Fruit fly (Drosophila melanogaster) whole organism, embryonic: ENCODE measurements around the gene blp.

Source experiments
- Ada2b ChIP-seq: fragments of 200-800 bp; sonication (Bioruptor generic); IDR thresholded peaks from 2 replicates; pipeline ENCODE4 v1.3.6; 2022; ENCODE audit warnings: missing biosample characterization, missing genetic modification characterization
- Asciz ChIP-seq: fragments of 200-800 bp; sonication (Bioruptor generic); optimal IDR thresholded peaks from 2 replicates; lab custom pipeline; 2017; ENCODE audit warnings: missing biosample characterization, mild to moderate bottlenecking, missing genetic modification characterization, missing genetic modification reagents
- Awh ChIP-seq: fragments of 200-800 bp; sonication (Bioruptor generic); IDR thresholded peaks from 2 replicates; pipeline ENCODE4, ENCODE4 v1.3.6; 2022; ENCODE audit warnings: missing biosample characterization, missing genetic modification characterization
- CG10267 ChIP-seq: fragments of 200-800 bp; sonication (Bioruptor generic); optimal IDR thresholded peaks from 2 replicates; lab custom pipeline; 2018; ENCODE audit warnings: missing biosample characterization, mild to moderate bottlenecking, missing genetic modification characterization, moderate library complexity
- CG12071 ChIP-seq: fragments of 200-800 bp; sonication (Bioruptor generic); optimal IDR thresholded peaks from 3 replicates; lab custom pipeline; 2018; ENCODE audit warnings: missing biosample characterization, mild to moderate bottlenecking, missing genetic modification characterization
- CG13624 ChIP-seq: fragments of 200-800 bp; sonication (Bioruptor generic); optimal IDR thresholded peaks from 2 replicates; lab custom pipeline; 2016; ENCODE audit warnings: missing biosample characterization, missing genetic modification characterization
- CG15601 ChIP-seq: fragments of 200-800 bp; sonication (Bioruptor generic); optimal IDR thresholded peaks from 3 replicates; lab custom pipeline; 2019; ENCODE audit warnings: missing biosample characterization, mild to moderate bottlenecking, missing genetic modification characterization, moderate library complexity
- CG17912 ChIP-seq: fragments of 200-800 bp; sonication (Bioruptor generic); optimal IDR thresholded peaks from 2 replicates; lab custom pipeline; 2018; ENCODE audit warnings: missing biosample characterization, mild to moderate bottlenecking, missing genetic modification characterization
- CG2202 ChIP-seq: fragments of 200-800 bp; sonication (Bioruptor generic); optimal IDR thresholded peaks from 2 replicates; lab custom pipeline; 2018; ENCODE audit warnings: missing biosample characterization, mild to moderate bottlenecking, missing genetic modification characterization
- CG32532 ChIP-seq: fragments of 200-800 bp; sonication (Bioruptor generic); IDR thresholded peaks from 2 replicates; pipeline ENCODE4 v1.3.6; 2022; ENCODE audit warnings: missing biosample characterization, missing genetic modification characterization
- CG34422 ChIP-seq: fragments of 200-800 bp; sonication (Bioruptor generic); IDR thresholded peaks from 3 replicates; pipeline ENCODE4 v1.3.6; 2022; ENCODE audit warnings: missing biosample characterization, missing genetic modification characterization
- CG6272 ChIP-seq: fragments of 200-800 bp; sonication (Bioruptor generic); IDR thresholded peaks from 2 replicates; pipeline ENCODE4 v1.3.6; 2022; ENCODE audit warnings: missing biosample characterization, missing genetic modification characterization
- CG6683 ChIP-seq: fragments of 200-800 bp; sonication (Bioruptor generic); optimal IDR thresholded peaks from 2 replicates; lab custom pipeline; 2017; ENCODE audit warnings: missing biosample characterization, mild to moderate bottlenecking, missing genetic modification characterization, missing genetic modification reagents
- CG6689 ChIP-seq: fragments of 200-800 bp; sonication (Bioruptor generic); IDR thresholded peaks from 2 replicates; pipeline ENCODE4 v1.3.6; 2022; ENCODE audit warnings: missing biosample characterization, missing genetic modification characterization
- CG6791 ChIP-seq: fragments of 200-800 bp; sonication (Bioruptor generic); IDR thresholded peaks from 3 replicates; pipeline ENCODE4 v1.3.6; 2022; ENCODE audit warnings: missing biosample characterization, missing genetic modification characterization; ENCODE audit not compliant: partially characterized antibody
- CG7987 ChIP-seq: fragments of 200-800 bp; sonication (Bioruptor generic); optimal IDR thresholded peaks from 2 replicates; lab custom pipeline; 2018; ENCODE audit warnings: missing biosample characterization, mild to moderate bottlenecking, missing genetic modification characterization, moderate library complexity
- CG8089 ChIP-seq: fragments of 200-800 bp; sonication (Bioruptor generic); optimal IDR thresholded peaks from 3 replicates; lab custom pipeline; 2016; ENCODE audit warnings: missing biosample characterization, missing genetic modification characterization
- CG8290 ChIP-seq, 3 experiments: fragments of 200-800 bp; sonication (Bioruptor generic); optimal IDR thresholded peaks; 2 replicates each; lab custom pipeline; 2016 to 2019; ENCODE audit warnings: missing biosample characterization in 3 of 3, missing genetic modification characterization in 3 of 3, mild to moderate bottlenecking in 2 of 3, moderate library complexity in 1 of 3
- CG9609 ChIP-seq: fragments of 200-800 bp; sonication (Bioruptor generic); optimal IDR thresholded peaks from 3 replicates; lab custom pipeline; 2016; ENCODE audit warnings: missing biosample characterization, missing genetic modification characterization
- CG9727 ChIP-seq: fragments of 200-800 bp; sonication (Bioruptor generic); optimal IDR thresholded peaks from 3 replicates; lab custom pipeline; 2017; ENCODE audit warnings: missing biosample characterization, mild to moderate bottlenecking, missing genetic modification characterization
- CG9932 ChIP-seq: fragments of 200-800 bp; sonication (Bioruptor generic); IDR thresholded peaks from 2 replicates; pipeline ENCODE4 v1.3.6; 2022; ENCODE audit warnings: missing biosample characterization, missing genetic modification characterization
- D ChIP-seq, 2 experiments: fragments of 200-800 bp in 1 of 2; fragments of >200 bp in 1 of 2; sonication (Bioruptor generic) in 1 of 2; optimal IDR thresholded peaks; 2 replicates in 1 of 2; 3 replicates in 1 of 2; lab custom pipeline; 2017; ENCODE audit warnings: mild to moderate bottlenecking in 1 of 2, missing biosample characterization in 1 of 2, missing genetic modification characterization in 1 of 2, missing genetic modification reagents in 1 of 2
- Dad ChIP-seq: fragments of 200-800 bp; sonication (Bioruptor generic); optimal IDR thresholded peaks from 3 replicates; lab custom pipeline; 2016; ENCODE audit warnings: missing biosample characterization, missing genetic modification characterization
- Dek ChIP-seq: fragments of 200-800 bp; sonication (Bioruptor generic); optimal IDR thresholded peaks from 3 replicates; lab custom pipeline; 2019; ENCODE audit warnings: missing biosample characterization, mild to moderate bottlenecking, missing genetic modification characterization, moderate library complexity
- ERR ChIP-seq: fragments of 200-800 bp; sonication (Bioruptor generic); optimal IDR thresholded peaks from 2 replicates; lab custom pipeline; 2016; ENCODE audit warnings: missing biosample characterization, missing genetic modification characterization
- Eip74EF ChIP-seq, 2 experiments: fragments of 200-800 bp in 1 of 2; fragments of >200 bp in 1 of 2; sonication (Bioruptor generic) in 1 of 2; optimal IDR thresholded peaks; 2 replicates each; lab custom pipeline; 2017 to 2019; ENCODE audit warnings: missing biosample characterization in 2 of 2, missing genetic modification characterization in 2 of 2, mild to moderate bottlenecking in 1 of 2, moderate library complexity in 1 of 2
- Fer1 ChIP-seq: fragments of 200-800 bp; sonication (Bioruptor generic); optimal IDR thresholded peaks from 2 replicates; lab custom pipeline; 2017; ENCODE audit warnings: missing biosample characterization, mild to moderate bottlenecking, missing genetic modification characterization
- HLH4C ChIP-seq: fragments of 200-800 bp; sonication (Bioruptor generic); IDR thresholded peaks from 3 replicates; pipeline ENCODE4 v1.3.6; 2022; ENCODE audit warnings: missing biosample characterization, missing genetic modification characterization; ENCODE audit not compliant: partially characterized antibody
- HmgZ ChIP-seq: fragments of 200-800 bp; sonication (Bioruptor generic); optimal IDR thresholded peaks from 2 replicates; lab custom pipeline; 2018; ENCODE audit warnings: missing biosample characterization, mild to moderate bottlenecking, missing genetic modification characterization
- Lim3 ChIP-seq: fragments of 200-800 bp; sonication (Bioruptor generic); IDR thresholded peaks from 2 replicates; pipeline ENCODE4 v1.3.6; 2022; ENCODE audit warnings: missing biosample characterization, missing genetic modification characterization
- MESR4 ChIP-seq: fragments of 200-800 bp; sonication (Bioruptor generic); optimal IDR thresholded peaks from 2 replicates; lab custom pipeline; 2018; ENCODE audit warnings: missing biosample characterization, mild to moderate bottlenecking, missing genetic modification characterization, moderate library complexity
- Med ChIP-seq: fragments of 200-800 bp; sonication (Bioruptor generic); peaks from one replicate; lab custom pipeline; 2016; ENCODE audit warnings: missing biosample characterization, missing genetic modification characterization, mild to moderate bottlenecking, inconsistent platforms, moderate library complexity
- Myb ChIP-seq: fragments of 200-800 bp; sonication (Bioruptor generic); optimal IDR thresholded peaks from 2 replicates; lab custom pipeline; 2016; ENCODE audit warnings: missing biosample characterization, missing genetic modification characterization
- NK7.1 ChIP-seq: fragments of 200-800 bp; sonication (Bioruptor generic); optimal IDR thresholded peaks from 3 replicates; lab custom pipeline; 2016; ENCODE audit warnings: missing biosample characterization, missing genetic modification characterization
- Scr ChIP-seq: fragments of 200-800 bp; sonication (Bioruptor generic); IDR thresholded peaks from 2 replicates; pipeline ENCODE4 v1.3.6; 2022; ENCODE audit warnings: missing biosample characterization, missing genetic modification characterization; ENCODE audit not compliant: partially characterized antibody
- Sin3A ChIP-seq: fragments of >200 bp; optimal IDR thresholded peaks from 2 replicates; lab custom pipeline; 2018
- Ssrp ChIP-seq: fragments of 200-800 bp; sonication (Bioruptor generic); optimal IDR thresholded peaks from 2 replicates; lab custom pipeline; 2018; ENCODE audit warnings: missing biosample characterization, mild to moderate bottlenecking, missing genetic modification characterization, moderate library complexity
- Tbp ChIP-seq: fragments of >200 bp; optimal IDR thresholded peaks from 2 replicates; lab custom pipeline; 2018; ENCODE audit warnings: missing biosample characterization, missing genetic modification characterization
- az2 ChIP-seq: fragments of 200-800 bp; sonication (Bioruptor generic); optimal IDR thresholded peaks from 3 replicates; lab custom pipeline; 2016; ENCODE audit warnings: missing biosample characterization, missing genetic modification characterization
- corto ChIP-seq: fragments of 200-800 bp; sonication (Bioruptor generic); optimal IDR thresholded peaks from 2 replicates; lab custom pipeline; 2016; ENCODE audit warnings: missing biosample characterization, mild to moderate bottlenecking, missing genetic modification characterization, moderate library complexity
- dmrt99B ChIP-seq: fragments of 200-800 bp; sonication (Bioruptor generic); optimal IDR thresholded peaks from 2 replicates; lab custom pipeline; 2018; ENCODE audit warnings: missing biosample characterization, mild to moderate bottlenecking, missing genetic modification characterization, moderate library complexity
- dysf ChIP-seq: fragments of 200-800 bp; sonication (Bioruptor generic); IDR thresholded peaks from 3 replicates; pipeline ENCODE4 v1.3.6; 2022; ENCODE audit warnings: missing biosample characterization, missing genetic modification characterization
- gcm ChIP-seq: fragments of 200-800 bp; sonication (Bioruptor generic); optimal IDR thresholded peaks from 2 replicates; lab custom pipeline; 2019; ENCODE audit warnings: missing biosample characterization, mild to moderate bottlenecking, missing genetic modification characterization, moderate library complexity
- gcm2 ChIP-seq: fragments of 200-800 bp; sonication (Bioruptor generic); optimal IDR thresholded peaks from 2 replicates; lab custom pipeline; 2016; ENCODE audit warnings: missing biosample characterization, missing genetic modification characterization
- hb ChIP-seq: fragments of 200-800 bp; sonication (Bioruptor generic); IDR thresholded peaks from 3 replicates; pipeline ENCODE4 v1.3.6; 2022; ENCODE audit warnings: missing biosample characterization, missing genetic modification characterization; ENCODE audit not compliant: partially characterized antibody
- lbe ChIP-seq: fragments of 200-800 bp; sonication (Bioruptor generic); optimal IDR thresholded peaks from 2 replicates; lab custom pipeline; 2016; ENCODE audit warnings: missing biosample characterization, mild to moderate bottlenecking, missing genetic modification characterization
- phol ChIP-seq: fragments of 200-800 bp; sonication (Bioruptor generic); optimal IDR thresholded peaks from 3 replicates; lab custom pipeline; 2018; ENCODE audit warnings: missing biosample characterization, mild to moderate bottlenecking, missing genetic modification characterization, moderate library complexity
- tin ChIP-seq: fragments of 200-800 bp; sonication (Bioruptor generic); optimal IDR thresholded peaks from 3 replicates; lab custom pipeline; 2016; ENCODE audit warnings: missing biosample characterization, missing genetic modification characterization
- zen ChIP-seq: fragments of 200-800 bp; sonication (Bioruptor generic); optimal IDR thresholded peaks from 3 replicates; lab custom pipeline; 2018; ENCODE audit warnings: missing biosample characterization, mild to moderate bottlenecking, missing genetic modification characterization, moderate library complexity

blp gene

DNA sequence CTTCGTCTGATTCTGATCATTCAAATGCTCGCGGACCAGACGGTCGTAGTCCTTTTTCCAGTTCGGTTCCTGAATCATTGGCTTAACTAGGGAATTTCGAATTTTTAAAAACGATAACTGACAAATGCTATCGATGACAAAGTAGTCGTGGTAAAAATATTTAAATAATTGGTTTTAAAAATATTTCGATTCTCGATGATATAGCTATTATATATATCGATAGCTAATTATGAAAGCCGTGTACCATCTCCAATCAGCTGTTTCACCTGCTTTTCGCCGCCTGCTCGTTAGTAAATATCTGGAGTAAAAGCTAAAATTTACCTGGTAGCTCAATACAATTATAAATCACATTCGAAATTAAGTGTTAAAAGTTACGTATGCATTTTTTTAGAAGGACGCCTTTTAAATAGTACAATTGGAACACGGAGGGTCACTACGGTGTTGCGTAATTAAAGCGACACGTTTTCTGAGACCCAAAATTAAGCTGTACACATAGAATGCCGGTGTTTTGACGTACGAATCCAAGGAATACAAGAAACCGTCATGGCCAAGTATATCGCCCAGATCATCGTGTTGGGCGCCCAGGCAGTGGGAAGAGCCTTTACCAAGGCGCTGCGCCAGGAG is at the start of gene blp, which contains the start of gene CG5478:
Gene blp (plus strand): TSS at position 239 of the 624 bp plus-strand sequence.
Gene CG5478 (minus strand): TSS at position 126 of the 624 bp plus-strand sequence.
- TF ChIP-seq phol (tag; lab: Kevin White, UChicago): peak; percentile 2
- TF ChIP-seq CG8290 (GFP tag; optimal IDR thresholded peaks at IDR 0.05; lab: Kevin White, UChicago): no peak
- TF ChIP-seq CG8290 (tag; optimal IDR thresholded peaks at IDR 0.05; lab: Kevin White, UChicago): no peak
- no peak for TF ChIP-seq CG2202 (tag; lab: Kevin White, UChicago)
- no peak for TF ChIP-seq corto (GFP tag; lab: Kevin White, UChicago)
- peak; percentile 87 for TF ChIP-seq Scr (GFP tag; lab: Robert Waterston, UW)
- TF ChIP-seq CG34422 (GFP tag; lab: Robert Waterston, UW): peak; percentile 34; the same call in 1 of the 3 replicates
- no peak for TF ChIP-seq dysf (GFP tag; lab: Robert Waterston, UW)
- peak; percentile 27 for TF ChIP-seq CG10267 (tag; lab: Kevin White, UChicago)
- TF ChIP-seq CG12071 (GFP tag; lab: Kevin White, UChicago): no peak
- no peak for TF ChIP-seq D (optimal IDR thresholded peaks at IDR 0.05; lab: Kevin White, UChicago)
- TF ChIP-seq D (GFP tag; optimal IDR thresholded peaks at IDR 0.05; lab: Kevin White, UChicago): no peak
- no peak for TF ChIP-seq Fer1 (GFP tag; lab: Kevin White, UChicago)
- no peak for TF ChIP-seq CG9609
- TF ChIP-seq dmrt99B (tag; lab: Kevin White, UChicago): no peak
- TF ChIP-seq HmgZ (tag; lab: Kevin White, UChicago): peak; percentile 42
- TF ChIP-seq gcm: no peak
- peak; percentile 94 for TF ChIP-seq hb (GFP tag; lab: Robert Waterston, UW)
- no peak for TF ChIP-seq Ada2b
- no peak for TF ChIP-seq CG8089 (GFP tag; lab: Kevin White, UChicago)
- TF ChIP-seq CG9727: no peak
- no peak for TF ChIP-seq Asciz (GFP tag; lab: Kevin White, UChicago)
- no peak for TF ChIP-seq az2 (GFP tag; lab: Kevin White, UChicago)
- no peak for TF ChIP-seq Ssrp
- peak; percentile 72 for TF ChIP-seq Med
- TF ChIP-seq lbe (GFP tag; lab: Kevin White, UChicago): peak; percentile 37
- TF ChIP-seq Tbp (GFP tag; lab: Kevin White, UChicago): no peak
- no peak for TF ChIP-seq CG15601 (tag; lab: Kevin White, UChicago)
- TF ChIP-seq gcm2 (GFP tag; lab: Kevin White, UChicago): no peak
- TF ChIP-seq CG17912 (GFP tag; lab: Kevin White, UChicago): no peak
- TF ChIP-seq Myb (GFP tag; lab: Kevin White, UChicago): peak; percentile 55
- TF ChIP-seq CG7987: no peak
- TF ChIP-seq CG9932: no peak
- peak; percentile 94 for TF ChIP-seq CG6791 (GFP tag; lab: Robert Waterston, UW)
- no peak for TF ChIP-seq Awh (GFP tag; lab: Robert Waterston, UW)
- no peak for TF ChIP-seq Dad (GFP tag; lab: Kevin White, UChicago)
- TF ChIP-seq Dek: no peak
- no peak for TF ChIP-seq CG6689 (GFP tag; lab: Robert Waterston, UW)
- no peak for TF ChIP-seq NK7.1
- no peak for TF ChIP-seq Eip74EF (GFP tag; optimal IDR thresholded peaks at IDR 0.05; lab: Kevin White, UChicago)
- TF ChIP-seq CG6272: no peak
- TF ChIP-seq zen (tag; lab: Kevin White, UChicago): peak; percentile 62
- TF ChIP-seq ERR: no peak
- peak; percentile 96 for TF ChIP-seq HLH4C (GFP tag; lab: Robert Waterston, UW)
- TF ChIP-seq CG13624 (GFP tag; lab: Kevin White, UChicago): no peak
- TF ChIP-seq CG32532 (GFP tag; lab: Robert Waterston, UW): no peak
- no peak for TF ChIP-seq Sin3A (lab: Kevin White, UChicago)
- no peak for TF ChIP-seq Lim3 (GFP tag; lab: Robert Waterston, UW)
- peak; percentile 40 for TF ChIP-seq MESR4 (GFP tag; lab: Kevin White, UChicago)
- no peak for TF ChIP-seq tin (GFP tag; lab: Kevin White, UChicago)
- TF ChIP-seq CG6683 (GFP tag; lab: Kevin White, UChicago): no peak
